Worm (Caenorhabditis elegans) whole organism, young adult: ENCODE data around the gene sru-11.
A peak's percentile ranks its signal among the peaks of the same experiment; 100 is the strongest.

Source experiments
- D2030.7 ChIP-seq: fragments of 200-800 bp; sonication (Bioruptor generic); IDR thresholded peaks from 2 replicates; pipeline ENCODE4 v1.3.6; 2022; ENCODE audit warnings: missing genetic modification reagents, missing genetic modification characterization, missing compliant biosample characterization
- F55B11.4 ChIP-seq: sonication (generic microtip); optimal IDR thresholded peaks from 2 replicates; lab custom pipeline; 2016; ENCODE audit warnings: missing compliant biosample characterization, missing genetic modification characterization, borderline replicate concordance; ENCODE audit not compliant: insufficient read depth
- F57A8.1 ChIP-seq: fragments of 200-800 bp; sonication (Bioruptor generic); optimal IDR thresholded peaks from 2 replicates; lab custom pipeline; 2018; ENCODE audit warnings: mild to moderate bottlenecking, missing genetic modification characterization, moderate library complexity, missing compliant biosample characterization
- T07F8.4 ChIP-seq: sonication (generic microtip); optimal IDR thresholded peaks from 2 replicates; lab custom pipeline; 2016; ENCODE audit warnings: mild to moderate bottlenecking, missing genetic modification characterization, moderate library complexity, missing compliant biosample characterization
- Y53G8AR.9 ChIP-seq: fragments of 200-800 bp; sonication (Bioruptor generic); conservative IDR thresholded peaks from 2 replicates; pipeline ENCODE4 v1.3.6; 2022; ENCODE audit warnings: missing genetic modification reagents, missing genetic modification characterization, missing compliant biosample characterization
- Y95B8A.8 ChIP-seq: fragments of 200-800 bp; sonication (Bioruptor generic); IDR thresholded peaks from 2 replicates; pipeline ENCODE4 v1.3.6; 2022; ENCODE audit warnings: missing genetic modification reagents, missing genetic modification characterization, missing compliant biosample characterization
- ZK185.1 ChIP-seq: sonication (generic microtip); optimal IDR thresholded peaks from 2 replicates; lab custom pipeline; 2016; ENCODE audit warnings: mild to moderate bottlenecking, missing genetic modification characterization, missing compliant biosample characterization; ENCODE audit not compliant: poor library complexity, severe bottlenecking
- attf-3 ChIP-seq: fragments of 200-800 bp; sonication (Bioruptor generic); conservative IDR thresholded peaks from 2 replicates; pipeline ENCODE4 v1.3.6; 2022; ENCODE audit warnings: missing genetic modification reagents, missing genetic modification characterization, missing compliant biosample characterization
- attf-5 ChIP-seq: fragments of 200-800 bp; sonication (Bioruptor generic); optimal IDR thresholded peaks from 2 replicates; lab custom pipeline; 2018; ENCODE audit warnings: mild to moderate bottlenecking, missing genetic modification characterization, missing compliant biosample characterization
- attf-6 ChIP-seq: fragments of 200-800 bp; sonication (Bioruptor generic); IDR thresholded peaks from 2 replicates; pipeline ENCODE4 v1.3.6; 2022; ENCODE audit warnings: missing genetic modification reagents, missing genetic modification characterization, missing compliant biosample characterization
- bed-2 ChIP-seq: fragments of 200-800 bp; sonication (Bioruptor generic); IDR thresholded peaks from 2 replicates; pipeline ENCODE4 v1.3.6; 2022; ENCODE audit warnings: missing genetic modification reagents, missing genetic modification characterization, missing compliant biosample characterization
- ccch-3 ChIP-seq: fragments of 200-800 bp; sonication (Bioruptor generic); optimal IDR thresholded peaks from 2 replicates; lab custom pipeline; 2018; ENCODE audit warnings: mild to moderate bottlenecking, missing genetic modification characterization, missing compliant biosample characterization
- ceh-40 ChIP-seq: fragments of 200-800 bp; sonication (Bioruptor generic); IDR thresholded peaks from 2 replicates; pipeline ENCODE4 v1.3.6; 2022; ENCODE audit warnings: missing genetic modification characterization, missing compliant biosample characterization
- ceh-79 ChIP-seq: sonication (generic microtip); optimal IDR thresholded peaks from 2 replicates; lab custom pipeline; 2017; ENCODE audit warnings: mild to moderate bottlenecking, missing genetic modification characterization, missing compliant biosample characterization
- chd-7 ChIP-seq: sonication (generic microtip); optimal IDR thresholded peaks from 2 replicates; lab custom pipeline; 2016; ENCODE audit warnings: mild to moderate bottlenecking, missing genetic modification characterization, moderate library complexity, missing compliant biosample characterization
- egl-18 ChIP-seq: fragments of 200-800 bp; sonication (Bioruptor generic); IDR thresholded peaks from 2 replicates; pipeline ENCODE4 v1.3.6; 2022; ENCODE audit warnings: missing genetic modification reagents, missing genetic modification characterization, missing compliant biosample characterization
- ekl-4 ChIP-seq: fragments of 200-800 bp; sonication (Bioruptor generic); IDR thresholded peaks from 2 replicates; pipeline ENCODE4 v1.3.6; 2022; ENCODE audit warnings: missing genetic modification reagents, missing genetic modification characterization, missing compliant biosample characterization
- gei-17 ChIP-seq: fragments of 200-800 bp; sonication (Bioruptor generic); optimal IDR thresholded peaks from 2 replicates; lab custom pipeline; 2018; ENCODE audit warnings: mild to moderate bottlenecking, missing genetic modification characterization, missing compliant biosample characterization
- hmg-1.2 ChIP-seq: fragments of 200-800 bp; sonication (Bioruptor generic); IDR thresholded peaks from 2 replicates; pipeline ENCODE4 v1.3.6; 2022; ENCODE audit warnings: missing genetic modification reagents, missing genetic modification characterization, missing compliant biosample characterization
- hmg-20 ChIP-seq: fragments of 200-800 bp; sonication (Bioruptor generic); IDR thresholded peaks from 2 replicates; pipeline ENCODE4 v1.3.6; 2022; ENCODE audit warnings: missing genetic modification reagents, missing genetic modification characterization, missing compliant biosample characterization
- hsf-1 ChIP-seq: fragments of 200-800 bp; sonication (Bioruptor generic); IDR thresholded peaks from 2 replicates; pipeline ENCODE4 v1.3.6; 2022; ENCODE audit warnings: missing genetic modification reagents, missing genetic modification characterization, missing compliant biosample characterization
- let-526 ChIP-seq: fragments of 200-800 bp; sonication (Bioruptor generic); IDR thresholded peaks from 2 replicates; pipeline ENCODE4 v1.3.6; 2022; ENCODE audit warnings: missing genetic modification reagents, missing genetic modification characterization, missing compliant biosample characterization
- lin-35 ChIP-seq, 3 experiments: fragments of 150-350 bp in 2 of 3; sonication (generic microtip) in 1 of 3; optimal IDR thresholded peaks; 2 replicates each; lab custom pipeline; 2014 to 2018; ENCODE audit warnings: missing biosample characterization in 3 of 3, missing genetic modification characterization in 3 of 3, missing genetic modification reagents in 3 of 3
- lir-1 ChIP-seq: fragments of 200-800 bp; sonication (Bioruptor generic); conservative IDR thresholded peaks from 2 replicates; pipeline ENCODE4 v1.3.6; 2022; ENCODE audit warnings: missing genetic modification reagents, missing genetic modification characterization, missing compliant biosample characterization
- madf-10 ChIP-seq: sonication (generic microtip); optimal IDR thresholded peaks from 2 replicates; lab custom pipeline; 2016; ENCODE audit warnings: mild to moderate bottlenecking, missing genetic modification characterization, missing compliant biosample characterization
- madf-3 ChIP-seq: fragments of 200-800 bp; sonication (Bioruptor generic); IDR thresholded peaks from 2 replicates; pipeline ENCODE4 v1.3.6; 2022; ENCODE audit warnings: missing genetic modification reagents, missing genetic modification characterization, missing compliant biosample characterization
- madf-6 ChIP-seq: fragments of 200-800 bp; sonication (Bioruptor generic); IDR thresholded peaks from 2 replicates; pipeline ENCODE4 v1.3.6; 2022; ENCODE audit warnings: missing genetic modification reagents, missing genetic modification characterization, missing compliant biosample characterization
- mel-28 ChIP-seq: sonication (generic microtip); optimal IDR thresholded peaks from 2 replicates; lab custom pipeline; 2016; ENCODE audit warnings: borderline replicate concordance, mild to moderate bottlenecking, missing genetic modification characterization, missing compliant biosample characterization
- nfya-1 ChIP-seq: sonication (generic microtip); optimal IDR thresholded peaks from 2 replicates; lab custom pipeline; 2017; ENCODE audit warnings: antibody characterized with exemption, missing compliant biosample characterization, missing genetic modification characterization, borderline replicate concordance; ENCODE audit not compliant: insufficient read depth
- nfya-2 ChIP-seq: fragments of 200-800 bp; sonication (Bioruptor generic); IDR thresholded peaks from 2 replicates; pipeline ENCODE4 v1.3.6; 2022; ENCODE audit warnings: missing genetic modification reagents, missing genetic modification characterization, missing compliant biosample characterization
- nhr-27 ChIP-seq: fragments of 200-800 bp; sonication (Bioruptor generic); optimal IDR thresholded peaks from 2 replicates; lab custom pipeline; 2018; ENCODE audit warnings: mild to moderate bottlenecking, missing genetic modification characterization, moderate library complexity, missing compliant biosample characterization
- nhr-80 ChIP-seq: sonication (generic microtip); optimal IDR thresholded peaks from 2 replicates; lab custom pipeline; 2016; ENCODE audit warnings: missing genetic modification characterization, missing compliant biosample characterization
- nhr-90 ChIP-seq: sonication (generic microtip); optimal IDR thresholded peaks from 2 replicates; lab custom pipeline; 2016; ENCODE audit warnings: missing genotype, mild to moderate bottlenecking, missing genetic modification characterization, missing compliant biosample characterization
- pbrm-1 ChIP-seq: fragments of 200-800 bp; sonication (Bioruptor generic); IDR thresholded peaks from 2 replicates; pipeline ENCODE4 v1.3.6; 2022; ENCODE audit warnings: missing genetic modification reagents, missing genetic modification characterization, missing compliant biosample characterization
- rcor-1 ChIP-seq: fragments of 200-800 bp; sonication (Bioruptor generic); IDR thresholded peaks from 2 replicates; pipeline ENCODE4 v1.3.6; 2022; ENCODE audit warnings: missing genetic modification reagents, missing genetic modification characterization, missing compliant biosample characterization
- snpc-1.1 ChIP-seq: sonication (generic microtip); optimal IDR thresholded peaks from 2 replicates; lab custom pipeline; 2017; ENCODE audit warnings: missing genetic modification characterization, mild to moderate bottlenecking, missing compliant biosample characterization, antibody characterized with exemption, moderate library complexity, missing genotype, missing genetic modification reagents; ENCODE audit not compliant: insufficient read depth
- snpc-1.3 ChIP-seq: sonication (generic microtip); optimal IDR thresholded peaks from 2 replicates; lab custom pipeline; 2017; ENCODE audit warnings: missing genetic modification characterization, mild to moderate bottlenecking, missing compliant biosample characterization, antibody characterized with exemption, moderate library complexity, missing genotype, missing genetic modification reagents; ENCODE audit not compliant: insufficient read depth
- snpc-3.4 ChIP-seq: sonication (generic microtip); optimal IDR thresholded peaks from 2 replicates; lab custom pipeline; 2017; ENCODE audit warnings: missing genetic modification characterization, mild to moderate bottlenecking, missing compliant biosample characterization, antibody characterized with exemption, moderate library complexity, missing genotype, missing genetic modification reagents
- snpc-4 ChIP-seq, 5 experiments: fragments of 150-350 bp in 1 of 5; sonication (generic microtip) in 4 of 5; optimal IDR thresholded peaks; 2 replicates each; lab custom pipeline; 2014 to 2018; ENCODE audit warnings: missing genetic modification characterization in 5 of 5, missing biosample characterization in 3 of 5, antibody characterized with exemption in 2 of 5, mild to moderate bottlenecking in 2 of 5, missing compliant biosample characterization in 2 of 5, missing genotype in 2 of 5, moderate library complexity in 2 of 5, missing genetic modification reagents in 1 of 5
- tbp1 ChIP-seq: fragments of 200-800 bp; sonication (Bioruptor generic); optimal IDR thresholded peaks from 2 replicates; lab custom pipeline; 2018; ENCODE audit warnings: mild to moderate bottlenecking, missing genetic modification characterization, missing compliant biosample characterization
- zfh-2 ChIP-seq: fragments of 200-800 bp; sonication (Bioruptor generic); conservative IDR thresholded peaks from 2 replicates; pipeline ENCODE4 v1.3.6; 2022; ENCODE audit warnings: missing genetic modification reagents, missing genetic modification characterization, missing compliant biosample characterization
- zim-3 ChIP-seq: sonication (generic microtip); optimal IDR thresholded peaks from 2 replicates; lab custom pipeline; 2017; ENCODE audit warnings: mild to moderate bottlenecking, missing genetic modification characterization, moderate library complexity, missing compliant biosample characterization
- ztf-22 ChIP-seq: fragments of 200-800 bp; sonication (Bioruptor generic); optimal IDR thresholded peaks from 2 replicates; lab custom pipeline; 2018; ENCODE audit warnings: mild to moderate bottlenecking, missing genetic modification characterization, moderate library complexity, missing compliant biosample characterization
- ztf-6 ChIP-seq: fragments of 200-800 bp; sonication (Bioruptor generic); IDR thresholded peaks from 2 replicates; pipeline ENCODE4 v1.3.6; 2022; ENCODE audit warnings: missing genetic modification reagents, missing genetic modification characterization, missing compliant biosample characterization

sru-11 gene

DNA sequence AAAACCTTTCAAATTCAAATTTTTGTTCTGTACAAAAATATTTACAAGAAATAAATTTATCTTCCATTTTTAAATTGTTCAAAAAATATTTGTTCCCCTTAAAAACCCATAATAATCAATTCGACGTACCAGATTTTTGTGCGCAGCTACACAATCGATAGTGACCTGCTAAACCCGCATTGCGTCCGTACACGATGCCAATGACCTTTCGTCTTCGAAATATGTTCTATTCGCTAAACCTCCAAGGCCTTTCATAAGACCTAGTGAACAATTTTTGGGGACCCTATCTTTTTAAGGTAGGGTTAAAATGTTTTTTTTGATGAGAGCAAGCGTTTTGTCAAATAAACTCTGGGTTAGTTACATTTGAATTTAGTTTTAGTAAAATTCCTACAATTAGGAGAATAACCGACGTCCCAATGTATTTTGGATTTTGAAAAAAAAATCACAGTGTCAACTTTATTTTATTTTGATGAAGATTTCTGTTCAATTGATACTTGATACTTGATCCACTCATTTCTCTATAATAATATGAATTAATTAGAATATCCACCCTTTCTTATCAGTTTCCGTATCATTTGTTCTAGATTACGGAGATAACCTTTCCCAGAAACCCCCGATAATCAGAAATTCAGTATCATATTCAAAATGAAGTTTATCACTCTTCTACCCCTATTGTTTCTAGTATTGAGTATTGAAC is 17.4 kb downstream of the sru-11 start, which contains the start of gene Y45F10B.59:
Gene Y45F10B.59, plus strand, starts transcription at position 647 of the 697 bp plus-strand sequence.
- TF ChIP-seq egl-18 (no peak), ZK185.1 (tag; lab: Kevin White, UChicago) (no peak), hmg-1.2 (GFP tag; lab: Robert Waterston, UW) (peak; percentile 97), tbp1 (GFP tag; lab: Kevin White, UChicago) (peak; percentile 68), ztf-6 (GFP tag; lab: Robert Waterston, UW) (no peak), nhr-27 (no peak), ztf-22 (GFP tag; lab: Kevin White, UChicago) (no peak), snpc-1.1 (tag; lab: Kevin White, UChicago) (peak; percentile 93), rcor-1 (GFP tag; lab: Robert Waterston, UW) (0 out of 2 replicates have a peak, but pooled peaks have one; percentile 16), snpc-3.4 (tag; lab: Kevin White, UChicago) (peak; percentile 84), madf-10 (no peak), D2030.7 (GFP tag; lab: Robert Waterston, UW) (peak; percentile 57), madf-6 (GFP tag; lab: Robert Waterston, UW) (peak; percentile 65; the same call in 1 of the 2 replicates), snpc-1.3 (tag; lab: Kevin White, UChicago) (peak; percentile 81), nhr-90 (no peak), F55B11.4 (tag; lab: Kevin White, UChicago) (no peak), ccch-3 (no peak), attf-3 (GFP tag; lab: Robert Waterston, UW) (no peak), F57A8.1 (GFP tag; lab: Kevin White, UChicago) (no peak), Y53G8AR.9 (no peak), nfya-2 (no peak), attf-6 (GFP tag; lab: Robert Waterston, UW) (peak; percentile 94), Y95B8A.8 (GFP tag; lab: Robert Waterston, UW) (no peak), lir-1 (no peak), gei-17 (no peak), nhr-80 (tag; lab: Kevin White, UChicago) (no peak), pbrm-1 (GFP tag; lab: Robert Waterston, UW) (no peak), zfh-2 (GFP tag; lab: Robert Waterston, UW) (no peak), lin-35 (GFP tag; optimal IDR thresholded peaks at IDR 0.05; lab: Kevin White, UChicago) (no peak), ekl-4 (0 out of 2 replicates have a peak, but pooled peaks have one; percentile 35), nfya-1 (tag; lab: Kevin White, UChicago) (no peak), snpc-4 (GFP tag; optimal IDR thresholded peaks at IDR 0.05; lab: Kevin White, UChicago) (peak; percentile 92), snpc-4 (tag; optimal IDR thresholded peaks at IDR 0.05; lab: Kevin White, UChicago) (peak; percentile 90 to 94 (median 92)), attf-5 (no peak), T07F8.4 (tag; lab: Kevin White, UChicago) (no peak), ceh-79 (tag; lab: Kevin White, UChicago) (no peak), madf-3 (GFP tag; lab: Robert Waterston, UW) (no peak), hsf-1 (GFP tag; lab: Robert Waterston, UW) (0 out of 2 replicates have a peak, but pooled peaks have one; percentile 20), let-526 (no peak), ceh-40 (GFP tag; lab: Robert Waterston, UW) (no peak), chd-7 (tag; lab: Kevin White, UChicago) (no peak), mel-28 (tag; lab: Kevin White, UChicago) (no peak), zim-3 (tag; lab: Kevin White, UChicago) (no peak), hmg-20 (GFP tag; lab: Robert Waterston, UW) (no peak), bed-2 (no peak)
